Fruit fly (Drosophila melanogaster): ENCODE results near the gene Task7.
A peak's percentile ranks its signal among the peaks of the same experiment; 100 is the strongest.

Task7 gene

DNA sequence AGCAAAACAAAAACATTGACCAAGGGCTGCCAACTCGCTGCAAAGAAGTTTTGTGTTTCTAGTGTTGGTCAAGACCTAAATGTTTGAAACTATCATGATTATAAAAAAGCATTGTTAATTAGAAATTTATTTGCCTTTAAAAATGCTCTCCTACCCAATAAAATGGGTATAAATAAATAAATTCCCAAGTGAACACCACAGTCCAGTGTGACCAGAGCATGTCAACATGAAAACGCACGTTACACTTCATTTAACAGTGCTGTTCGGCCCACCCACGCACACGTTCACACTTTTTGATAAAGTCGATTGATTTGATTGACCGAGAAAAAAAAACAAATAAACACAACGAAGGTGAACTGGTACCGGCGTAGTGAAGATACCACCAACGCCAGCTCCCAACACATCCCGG lies 8.0 kb downstream of the Task7 start, which contains the start of the genes CG9356, BBIP1 and CG8135:
CG9356 (minus strand) TSS at position 166 of the 409 bp plus-strand sequence.
BBIP1 (plus strand) TSS at position 282 of the 409 bp plus-strand sequence.
CG8135 (plus strand) TSS at position 282 of the 409 bp plus-strand sequence.
- no peak for TF ChIP-seq Sp1 (GFP tag; optimal IDR thresholded peaks at IDR 0.05)
- TF ChIP-seq Dfd (GFP tag; optimal IDR thresholded peaks at IDR 0.05): no peak
- peak; percentile 82 for TF ChIP-seq rgr (GFP tag; optimal IDR thresholded peaks at IDR 0.05)
- peak; percentile 61 for TF ChIP-seq OdsH (GFP tag; optimal IDR thresholded peaks at IDR 0.05)
- peak in 1 of 2 experiments; percentile 86 for TF ChIP-seq foxo (GFP tag; optimal IDR thresholded peaks at IDR 0.05)
- no peak for TF ChIP-seq pan (optimal IDR thresholded peaks at IDR 0.05)
- no peak for TF ChIP-seq Vsx2 (GFP tag; optimal IDR thresholded peaks at IDR 0.05; ENCODE audit: partially characterized antibody)
- no peak for TF ChIP-seq Jra (GFP tag; optimal IDR thresholded peaks at IDR 0.05)
- no peak for TF ChIP-seq dmrt93B (GFP tag; optimal IDR thresholded peaks at IDR 0.05)
- TF ChIP-seq woc (GFP tag; optimal IDR thresholded peaks at IDR 0.05): no peak
- TF ChIP-seq br (GFP tag; optimal IDR thresholded peaks at IDR 0.05): no peak
- no peak for TF ChIP-seq CrebA (GFP tag; optimal IDR thresholded peaks at IDR 0.05; ENCODE audit: borderline replicate concordance)
- no peak for TF ChIP-seq Hr78 (GFP tag; optimal IDR thresholded peaks at IDR 0.05)
- peak; percentile 81 for TF ChIP-seq sv (GFP tag; optimal IDR thresholded peaks at IDR 0.05)
- TF ChIP-seq CG9705 (GFP tag; optimal IDR thresholded peaks at IDR 0.05): peak; percentile 31
- no peak for TF ChIP-seq lola (GFP tag; optimal IDR thresholded peaks at IDR 0.05)
- no peak for TF ChIP-seq fru (GFP tag; optimal IDR thresholded peaks at IDR 0.05)
- TF ChIP-seq HLH106 (tag; optimal IDR thresholded peaks at IDR 0.05): no peak
- TF ChIP-seq Myc (optimal IDR thresholded peaks at IDR 0.05): peak; percentile 34
- no peak for TF ChIP-seq dl (GFP tag; optimal IDR thresholded peaks at IDR 0.05; ENCODE audit: insufficient read depth in 1 of 2, partially characterized antibody in 2 of 2)
- peak; percentile 62 for TF ChIP-seq psq (GFP tag; optimal IDR thresholded peaks at IDR 0.05)
- no peak for TF ChIP-seq Rel (GFP tag; optimal IDR thresholded peaks at IDR 0.05)
- peak; percentile 98 for TF ChIP-seq Rel (tag; optimal IDR thresholded peaks at IDR 0.05)
- TF ChIP-seq Abd-B (GFP tag; optimal IDR thresholded peaks at IDR 0.05): no peak
- TF ChIP-seq Hnf4 (GFP tag; optimal IDR thresholded peaks at IDR 0.05): no peak
- TF ChIP-seq sage (GFP tag; optimal IDR thresholded peaks at IDR 0.05): no peak
- TF ChIP-seq brk (GFP tag; optimal IDR thresholded peaks at IDR 0.05): no peak
- TF ChIP-seq dsf (GFP tag; optimal IDR thresholded peaks at IDR 0.05; ENCODE audit: borderline replicate concordance): no peak
- no peak for TF ChIP-seq N (GFP tag; optimal IDR thresholded peaks at IDR 0.05)
- TF ChIP-seq jim (GFP tag; optimal IDR thresholded peaks at IDR 0.05): peak; percentile 8
- TF ChIP-seq CG32264 (GFP tag; optimal IDR thresholded peaks at IDR 0.05): peak; percentile 75
- TF ChIP-seq Dif (GFP tag; optimal IDR thresholded peaks at IDR 0.05; ENCODE audit: partially characterized antibody): no peak
- TF ChIP-seq usp (GFP tag; optimal IDR thresholded peaks at IDR 0.05): no peak
- peak; percentile 83 for TF ChIP-seq ey (GFP tag; optimal IDR thresholded peaks at IDR 0.05)
- peak; percentile 11 for TF ChIP-seq GATAd (GFP tag; optimal IDR thresholded peaks at IDR 0.05)
- no peak for TF ChIP-seq h (GFP tag; optimal IDR thresholded peaks at IDR 0.05)
- TF ChIP-seq Mio (GFP tag; optimal IDR thresholded peaks at IDR 0.05): no peak
- TF ChIP-seq Hr83 (GFP tag; optimal IDR thresholded peaks at IDR 0.05; ENCODE audit: poor library complexity, severe bottlenecking): peak; percentile 73
- TF ChIP-seq tai (GFP tag; optimal IDR thresholded peaks at IDR 0.05): no peak

DNA sequence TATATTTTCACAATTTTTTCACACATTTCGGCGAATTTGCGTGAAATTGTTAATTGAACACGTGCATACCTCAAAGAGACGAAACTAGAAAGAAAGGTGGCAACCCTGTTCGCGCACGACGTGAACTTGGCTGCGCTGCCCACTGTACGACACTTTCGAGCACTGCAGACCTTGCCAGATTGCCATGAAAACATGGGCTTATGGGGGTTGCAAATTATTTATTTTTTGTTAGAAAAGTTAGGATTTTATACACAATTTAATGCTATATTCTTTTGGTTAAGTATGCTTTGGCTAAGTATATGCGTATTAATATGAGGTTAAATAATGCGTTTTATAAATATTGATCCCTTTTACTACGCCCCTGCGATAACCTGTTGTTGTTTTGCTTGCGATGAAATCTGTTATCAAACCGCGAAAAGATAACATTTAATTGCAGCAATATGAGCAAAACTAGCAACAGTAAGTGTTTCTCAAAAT lies 10.9 kb downstream of the Task7 start, which contains the start of the genes RpL34b and CG8132:
RpL34b (minus strand) TSS at position 100 of the 477 bp plus-strand sequence.
CG8132 (plus strand) TSS at position 369 of the 477 bp plus-strand sequence.
- peak; percentile 96 for TF ChIP-seq Jra (GFP tag; optimal IDR thresholded peaks at IDR 0.05)
- TF ChIP-seq OdsH (GFP tag; optimal IDR thresholded peaks at IDR 0.05): peak; percentile 93
- TF ChIP-seq GATAd (GFP tag; optimal IDR thresholded peaks at IDR 0.05): peak; percentile 91
- no peak for TF ChIP-seq sage (GFP tag; optimal IDR thresholded peaks at IDR 0.05)
- TF ChIP-seq CrebA (GFP tag; optimal IDR thresholded peaks at IDR 0.05; ENCODE audit: borderline replicate concordance): no peak
- TF ChIP-seq CG9705 (GFP tag; optimal IDR thresholded peaks at IDR 0.05): peak; percentile 97
- peak; percentile 73 for TF ChIP-seq Rel (GFP tag; optimal IDR thresholded peaks at IDR 0.05)
- TF ChIP-seq Rel (tag; optimal IDR thresholded peaks at IDR 0.05): peak; percentile 84
- TF ChIP-seq Myc (optimal IDR thresholded peaks at IDR 0.05): peak; percentile 83
- TF ChIP-seq br (GFP tag; optimal IDR thresholded peaks at IDR 0.05): peak; percentile 96
- peak; percentile 90 for TF ChIP-seq dsf (GFP tag; optimal IDR thresholded peaks at IDR 0.05; ENCODE audit: borderline replicate concordance)
- TF ChIP-seq lola (GFP tag; optimal IDR thresholded peaks at IDR 0.05): no peak
- no peak for TF ChIP-seq usp (GFP tag; optimal IDR thresholded peaks at IDR 0.05)
- TF ChIP-seq Sp1 (GFP tag; optimal IDR thresholded peaks at IDR 0.05): peak; percentile 96
- peak; percentile 96 for TF ChIP-seq dmrt93B (GFP tag; optimal IDR thresholded peaks at IDR 0.05)
- peak; percentile 85 for TF ChIP-seq jim (GFP tag; optimal IDR thresholded peaks at IDR 0.05)
- no peak for TF ChIP-seq dl (GFP tag; optimal IDR thresholded peaks at IDR 0.05; ENCODE audit: insufficient read depth in 1 of 2, partially characterized antibody in 2 of 2)
- TF ChIP-seq HLH106 (tag; optimal IDR thresholded peaks at IDR 0.05): peak; percentile 97
- peak; percentile 17 for TF ChIP-seq Dif (GFP tag; optimal IDR thresholded peaks at IDR 0.05; ENCODE audit: partially characterized antibody)
- TF ChIP-seq ey (GFP tag; optimal IDR thresholded peaks at IDR 0.05): peak; percentile 93
- TF ChIP-seq Abd-B (GFP tag; optimal IDR thresholded peaks at IDR 0.05): no peak
- TF ChIP-seq brk (GFP tag; optimal IDR thresholded peaks at IDR 0.05): no peak
- peak; percentile 96 for TF ChIP-seq rgr (GFP tag; optimal IDR thresholded peaks at IDR 0.05)
- TF ChIP-seq pan (optimal IDR thresholded peaks at IDR 0.05): no peak
- TF ChIP-seq CG32264 (GFP tag; optimal IDR thresholded peaks at IDR 0.05): peak; percentile 73
- peak; percentile 97 for TF ChIP-seq Hnf4 (GFP tag; optimal IDR thresholded peaks at IDR 0.05)
- peak; percentile 86 for TF ChIP-seq woc (GFP tag; optimal IDR thresholded peaks at IDR 0.05)
- no peak for TF ChIP-seq Dfd (GFP tag; optimal IDR thresholded peaks at IDR 0.05)
- peak; percentile 96 for TF ChIP-seq Hr83 (GFP tag; optimal IDR thresholded peaks at IDR 0.05; ENCODE audit: poor library complexity, severe bottlenecking)
- peak; percentile 97 for TF ChIP-seq sv (GFP tag; optimal IDR thresholded peaks at IDR 0.05)
- TF ChIP-seq fru (GFP tag; optimal IDR thresholded peaks at IDR 0.05): peak; percentile 95
- TF ChIP-seq Hr78 (GFP tag; optimal IDR thresholded peaks at IDR 0.05): no peak
- TF ChIP-seq N (GFP tag; optimal IDR thresholded peaks at IDR 0.05): no peak
- TF ChIP-seq Vsx2 (GFP tag; optimal IDR thresholded peaks at IDR 0.05; ENCODE audit: partially characterized antibody): no peak
- peak; percentile 27 to 98 for TF ChIP-seq foxo (GFP tag; optimal IDR thresholded peaks at IDR 0.05)
- TF ChIP-seq tai (GFP tag; optimal IDR thresholded peaks at IDR 0.05): no peak
- peak; percentile 98 for TF ChIP-seq h (GFP tag; optimal IDR thresholded peaks at IDR 0.05)
- TF ChIP-seq psq (GFP tag; optimal IDR thresholded peaks at IDR 0.05): peak; percentile 88
- TF ChIP-seq Mio (GFP tag; optimal IDR thresholded peaks at IDR 0.05): peak; percentile 87
